Fruit fly (Drosophila melanogaster) whole organism, embryonic: Measurements from ENCODE around the gene Grik.
A peak's percentile ranks its signal among the peaks of the same experiment; 100 is the strongest.

Experiments
- Bdp1 ChIP-seq: fragments of 200-800 bp; sonication (Bioruptor generic); optimal IDR thresholded peaks from 3 replicates; lab custom pipeline; 2016; ENCODE audit warnings: missing biosample characterization, missing genetic modification characterization
- CG10366 ChIP-seq: fragments of 200-800 bp; sonication (Bioruptor generic); IDR thresholded peaks from 2 replicates; pipeline ENCODE4 v1.3.6; 2022; ENCODE audit warnings: missing biosample characterization, missing genetic modification characterization
- CG10565 ChIP-seq: fragments of 200-800 bp; sonication (Bioruptor generic); optimal IDR thresholded peaks from 3 replicates; lab custom pipeline; 2016; ENCODE audit warnings: missing biosample characterization, mild to moderate bottlenecking, missing genetic modification characterization
- CG13424 ChIP-seq: fragments of 200-800 bp; sonication (Bioruptor generic); optimal IDR thresholded peaks from 2 replicates; lab custom pipeline; 2019; ENCODE audit warnings: missing biosample characterization, mild to moderate bottlenecking, missing genetic modification characterization, moderate library complexity
- CG14667 ChIP-seq: fragments of 200-800 bp; sonication (Bioruptor generic); IDR thresholded peaks from 2 replicates; pipeline ENCODE4 v1.3.6; 2022; ENCODE audit warnings: missing biosample characterization, missing genetic modification characterization
- CG14860 ChIP-seq: fragments of 200-800 bp; sonication (Bioruptor generic); IDR thresholded peaks from 3 replicates; pipeline ENCODE4 v1.3.6; 2022; ENCODE audit warnings: missing biosample characterization, missing genetic modification characterization; ENCODE audit not compliant: partially characterized antibody
- CG15601 ChIP-seq: fragments of 200-800 bp; sonication (Bioruptor generic); optimal IDR thresholded peaks from 3 replicates; lab custom pipeline; 2019; ENCODE audit warnings: missing biosample characterization, mild to moderate bottlenecking, missing genetic modification characterization, moderate library complexity
- CG1602 ChIP-seq: fragments of 200-800 bp; sonication (Bioruptor generic); optimal IDR thresholded peaks from 3 replicates; lab custom pipeline; 2016; ENCODE audit warnings: missing biosample characterization, missing genetic modification characterization
- CG1603 ChIP-seq: fragments of 200-800 bp; sonication (Bioruptor generic); optimal IDR thresholded peaks from 2 replicates; lab custom pipeline; 2019; ENCODE audit warnings: missing biosample characterization, mild to moderate bottlenecking, missing genetic modification characterization, moderate library complexity
- CG17328 ChIP-seq: fragments of 200-800 bp; sonication (Bioruptor generic); IDR thresholded peaks from 2 replicates; pipeline ENCODE4 v1.3.6; 2022; ENCODE audit warnings: missing biosample characterization, missing genetic modification characterization
- CG30403 ChIP-seq: fragments of 200-800 bp; sonication (Bioruptor generic); optimal IDR thresholded peaks from 3 replicates; lab custom pipeline; 2016; ENCODE audit warnings: missing biosample characterization, missing genetic modification characterization
- CG34224 ChIP-seq: fragments of 200-800 bp; sonication (Bioruptor generic); IDR thresholded peaks from 3 replicates; pipeline ENCODE4 v1.3.6; 2022; ENCODE audit warnings: missing biosample characterization, missing genetic modification characterization; ENCODE audit not compliant: partially characterized antibody
- CG3726 ChIP-seq: fragments of 200-800 bp; sonication (Bioruptor generic); IDR thresholded peaks from 3 replicates; pipeline ENCODE4, ENCODE4 v1.3.6; 2022; ENCODE audit warnings: missing biosample characterization, missing genetic modification characterization
- CG4328 ChIP-seq: fragments of 200-800 bp; sonication (Bioruptor generic); optimal IDR thresholded peaks from 3 replicates; lab custom pipeline; 2017; ENCODE audit warnings: missing biosample characterization, missing genetic modification reagents, missing genetic modification characterization
- CG43689 ChIP-seq: fragments of 200-800 bp; sonication (Bioruptor generic); IDR thresholded peaks from 2 replicates; pipeline ENCODE4 v1.3.6; 2022; ENCODE audit warnings: missing biosample characterization, missing genetic modification characterization
- CG4707 ChIP-seq: fragments of 200-800 bp; sonication (Bioruptor generic); optimal IDR thresholded peaks from 2 replicates; lab custom pipeline; 2018; ENCODE audit warnings: missing biosample characterization, mild to moderate bottlenecking, missing genetic modification characterization, moderate library complexity
- CG6175 ChIP-seq: fragments of 200-800 bp; sonication (Bioruptor generic); IDR thresholded peaks from 3 replicates; pipeline ENCODE4 v1.3.6; 2022; ENCODE audit warnings: missing biosample characterization, missing genetic modification characterization
- CG6272 ChIP-seq: fragments of 200-800 bp; sonication (Bioruptor generic); IDR thresholded peaks from 2 replicates; pipeline ENCODE4 v1.3.6; 2022; ENCODE audit warnings: missing biosample characterization, missing genetic modification characterization
- CG6791 ChIP-seq: fragments of 200-800 bp; sonication (Bioruptor generic); IDR thresholded peaks from 3 replicates; pipeline ENCODE4 v1.3.6; 2022; ENCODE audit warnings: missing biosample characterization, missing genetic modification characterization; ENCODE audit not compliant: partially characterized antibody
- D19A ChIP-seq: fragments of 200-800 bp; optimal IDR thresholded peaks from 3 replicates; lab custom pipeline; 2019; ENCODE audit warnings: missing biosample characterization, mild to moderate bottlenecking, missing genetic modification characterization, moderate library complexity
- Doc2 ChIP-seq: fragments of 200-800 bp; sonication (Bioruptor generic); IDR thresholded peaks from 2 replicates; pipeline ENCODE4 v1.3.6; 2022; ENCODE audit warnings: missing biosample characterization, missing genetic modification characterization
- Dp ChIP-seq: fragments of 200-800 bp; sonication (Bioruptor generic); optimal IDR thresholded peaks from 2 replicates; lab custom pipeline; 2018; ENCODE audit warnings: missing biosample characterization, mild to moderate bottlenecking, missing genetic modification characterization, moderate library complexity
- ERR ChIP-seq: fragments of 200-800 bp; sonication (Bioruptor generic); optimal IDR thresholded peaks from 2 replicates; lab custom pipeline; 2016; ENCODE audit warnings: missing biosample characterization, missing genetic modification characterization
- Ets65A ChIP-seq: fragments of 200-800 bp; sonication (Bioruptor generic); peaks from one replicate; lab custom pipeline; 2016; ENCODE audit warnings: missing biosample characterization, missing genetic modification characterization
- Fer2 ChIP-seq: fragments of 200-800 bp; sonication (Bioruptor generic); optimal IDR thresholded peaks from 2 replicates; lab custom pipeline; 2018; ENCODE audit warnings: missing biosample characterization, mild to moderate bottlenecking, missing genetic modification characterization, moderate library complexity
- HLHmδ ChIP-seq: fragments of 200-800 bp; sonication (Bioruptor generic); optimal IDR thresholded peaks from 2 replicates; lab custom pipeline; 2018; ENCODE audit warnings: missing biosample characterization, mild to moderate bottlenecking, missing genetic modification characterization, moderate library complexity
- Hand ChIP-seq: fragments of 200-800 bp; sonication (Bioruptor generic); optimal IDR thresholded peaks from 2 replicates; lab custom pipeline; 2017; ENCODE audit warnings: mild to moderate bottlenecking, missing biosample characterization, missing genetic modification reagents, missing genetic modification characterization
- MBD-R2 ChIP-seq: fragments of 200-800 bp; sonication (Bioruptor generic); IDR thresholded peaks from 2 replicates; pipeline ENCODE4 v1.3.6; 2022; ENCODE audit warnings: missing biosample characterization, missing genetic modification characterization
- Nf-YC ChIP-seq: fragments of 200-800 bp; optimal IDR thresholded peaks from 3 replicates; lab custom pipeline; 2019; ENCODE audit warnings: missing biosample characterization, mild to moderate bottlenecking, missing genetic modification characterization, moderate library complexity
- Optix ChIP-seq: fragments of 200-800 bp; sonication (Bioruptor generic); IDR thresholded peaks from 3 replicates; pipeline ENCODE4 v1.3.6; 2022; ENCODE audit warnings: missing biosample characterization, missing genetic modification characterization
- Scr ChIP-seq: fragments of 200-800 bp; sonication (Bioruptor generic); IDR thresholded peaks from 2 replicates; pipeline ENCODE4 v1.3.6; 2022; ENCODE audit warnings: missing biosample characterization, missing genetic modification characterization; ENCODE audit not compliant: partially characterized antibody
- Sin3A ChIP-seq: fragments of >200 bp; optimal IDR thresholded peaks from 2 replicates; lab custom pipeline; 2018
- al ChIP-seq: fragments of 200-800 bp; sonication (Bioruptor generic); IDR thresholded peaks from 2 replicates; pipeline ENCODE4 v1.3.6; 2022; ENCODE audit warnings: missing biosample characterization, missing genetic modification characterization
- amos ChIP-seq: fragments of 200-800 bp; sonication (Bioruptor generic); IDR thresholded peaks from 2 replicates; pipeline ENCODE4 v1.3.6; 2022; ENCODE audit warnings: missing biosample characterization, missing genetic modification characterization; ENCODE audit not compliant: partially characterized antibody
- ato ChIP-seq: fragments of 200-800 bp; sonication (Bioruptor generic); IDR thresholded peaks from 2 replicates; pipeline ENCODE4 v1.3.6; 2022; ENCODE audit warnings: missing biosample characterization, missing genetic modification characterization; ENCODE audit not compliant: partially characterized antibody
- bbx ChIP-seq: fragments of 200-800 bp; sonication (Bioruptor generic); IDR thresholded peaks from 2 replicates; pipeline ENCODE4 v1.3.6; 2022; ENCODE audit warnings: missing biosample characterization, missing genetic modification characterization; ENCODE audit not compliant: partially characterized antibody
- bcd ChIP-seq: fragments of 200-800 bp; sonication (Bioruptor generic); optimal IDR thresholded peaks from 2 replicates; lab custom pipeline; 2017; ENCODE audit warnings: missing biosample characterization, mild to moderate bottlenecking, missing genetic modification characterization
- dmrt11E ChIP-seq: fragments of 200-800 bp; sonication (Bioruptor generic); optimal IDR thresholded peaks from 3 replicates; lab custom pipeline; 2018; ENCODE audit warnings: missing biosample characterization, mild to moderate bottlenecking, missing genetic modification characterization, moderate library complexity
- dmrt99B ChIP-seq: fragments of 200-800 bp; sonication (Bioruptor generic); optimal IDR thresholded peaks from 2 replicates; lab custom pipeline; 2018; ENCODE audit warnings: missing biosample characterization, mild to moderate bottlenecking, missing genetic modification characterization, moderate library complexity
- dpn ChIP-seq, 2 experiments: fragments of 200-800 bp; sonication (Bioruptor generic); optimal IDR thresholded peaks; 3 replicates each; lab custom pipeline; 2016; ENCODE audit warnings: missing biosample characterization in 2 of 2, missing genetic modification characterization in 2 of 2
- fd96Cb ChIP-seq: fragments of 200-800 bp; sonication (Bioruptor generic); optimal IDR thresholded peaks from 2 replicates; lab custom pipeline; 2018; ENCODE audit warnings: missing biosample characterization, mild to moderate bottlenecking, missing genetic modification characterization, moderate library complexity
- kah ChIP-seq: fragments of 200-800 bp; sonication (Bioruptor generic); optimal IDR thresholded peaks from 2 replicates; lab custom pipeline; 2018; ENCODE audit warnings: missing biosample characterization, mild to moderate bottlenecking, missing genetic modification characterization
- kay ChIP-seq: fragments of 200-800 bp; sonication (Bioruptor generic); optimal IDR thresholded peaks from 2 replicates; lab custom pipeline; 2016; ENCODE audit warnings: missing biosample characterization, missing genetic modification characterization
- lov ChIP-seq, 2 experiments: fragments of 200-800 bp in 1 of 2; fragments of >200 bp in 1 of 2; sonication (Bioruptor generic) in 1 of 2; IDR thresholded peaks in 1 of 2; optimal IDR thresholded peaks in 1 of 2; 2 replicates in 1 of 2; 3 replicates in 1 of 2; pipeline versions ENCODE4 v1.3.6 to Lab custom; 2017 to 2022; ENCODE audit warnings: missing biosample characterization in 1 of 2, missing genetic modification characterization in 1 of 2
- mld ChIP-seq: fragments of 200-800 bp; sonication (Bioruptor generic); IDR thresholded peaks from 3 replicates; pipeline ENCODE4 v1.3.6; 2022; ENCODE audit warnings: missing biosample characterization, missing genetic modification characterization; ENCODE audit not compliant: partially characterized antibody
- sisA ChIP-seq: fragments of 200-800 bp; sonication (Bioruptor generic); IDR thresholded peaks from 2 replicates; pipeline ENCODE4 v1.3.6; 2022; ENCODE audit warnings: missing biosample characterization, missing genetic modification characterization
- tna ChIP-seq: fragments of 200-800 bp; sonication (Bioruptor generic); IDR thresholded peaks from 2 replicates; pipeline ENCODE4 v1.3.6; 2022; ENCODE audit warnings: missing biosample characterization, missing genetic modification characterization; ENCODE audit not compliant: partially characterized antibody
- zen ChIP-seq: fragments of 200-800 bp; sonication (Bioruptor generic); optimal IDR thresholded peaks from 3 replicates; lab custom pipeline; 2018; ENCODE audit warnings: missing biosample characterization, mild to moderate bottlenecking, missing genetic modification characterization, moderate library complexity

The Grik gene

DNA sequence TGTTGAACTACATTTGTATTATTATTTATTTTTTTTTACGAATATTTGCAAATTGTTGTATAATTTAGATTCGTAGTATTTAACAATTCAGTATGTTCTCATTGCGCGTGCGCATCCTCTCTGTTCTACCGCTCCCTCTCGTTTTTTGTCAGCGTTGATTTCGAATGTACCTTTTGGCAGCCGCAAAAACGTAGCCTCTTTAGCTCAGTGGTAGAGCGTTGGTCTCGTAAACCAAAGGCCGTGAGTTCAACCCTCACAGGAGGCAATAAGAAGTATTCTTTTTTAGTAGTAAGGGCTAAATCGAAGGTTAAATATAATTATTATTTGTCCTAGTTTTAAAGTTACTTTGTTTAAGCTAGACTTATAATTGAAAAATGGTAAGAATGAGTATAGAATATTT is 11.3 kb upstream of the Grik start (continued):
- TF ChIP-seq Scr (GFP tag; lab: Robert Waterston, UW): 0 out of 2 replicates have a peak, but pooled peaks have one; percentile 53
- peak; percentile 75; the same call in 2 of the 3 replicates for TF ChIP-seq CG6791 (GFP tag; lab: Robert Waterston, UW)
- TF ChIP-seq Doc2 (GFP tag; lab: Robert Waterston, UW): no peak
- no peak for TF ChIP-seq kay
- no peak for TF ChIP-seq CG15601 (tag; lab: Kevin White, UChicago)
- TF ChIP-seq mld (GFP tag; lab: Robert Waterston, UW): no peak
- no peak for TF ChIP-seq Nf-YC (tag; lab: Kevin White, UChicago)
- TF ChIP-seq dmrt11E (tag; lab: Kevin White, UChicago): no peak
- no peak for TF ChIP-seq dmrt99B
- no peak for TF ChIP-seq dpn (GFP tag; optimal IDR thresholded peaks at IDR 0.05; lab: Kevin White, UChicago)
- no peak; the same call in 1 of the 2 replicates for TF ChIP-seq tna (GFP tag; lab: Robert Waterston, UW)
- no peak for TF ChIP-seq CG43689 (GFP tag; lab: Robert Waterston, UW)

DNA sequence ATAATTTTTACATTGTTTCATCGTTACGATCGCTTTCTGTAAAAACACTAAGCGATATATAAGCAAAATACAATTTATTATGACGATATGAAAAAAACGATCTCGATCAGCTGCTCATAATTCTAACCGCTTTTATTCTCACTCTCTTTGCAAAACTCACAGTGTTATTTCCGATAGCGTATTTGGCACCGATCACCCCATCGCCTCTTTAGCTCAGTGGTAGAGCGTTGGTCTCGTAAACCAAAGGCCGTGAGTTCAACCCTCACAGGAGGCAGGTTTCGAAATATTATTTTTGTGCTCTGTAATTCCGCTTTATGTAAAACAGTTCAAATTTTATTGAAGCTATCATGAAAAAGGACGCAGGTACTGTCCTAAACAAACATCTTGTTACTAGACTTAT is 10.8 kb upstream of the Grik start:
- TF ChIP-seq Bdp1 (GFP tag; lab: Kevin White, UChicago) (peak; percentile 95), CG10565 (GFP tag; lab: Kevin White, UChicago) (no peak), zen (tag; lab: Kevin White, UChicago) (no peak), Optix (GFP tag; lab: Robert Waterston, UW) (no peak), CG14860 (peak; percentile 31; the same call in 1 of the 3 replicates), CG1602 (no peak), kah (GFP tag; lab: Kevin White, UChicago) (no peak), Doc2 (GFP tag; lab: Robert Waterston, UW) (no peak), lov (optimal IDR thresholded peaks at IDR 0.05; lab: Kevin White, UChicago) (no peak), lov (GFP tag; IDR thresholded peaks at IDR 0.05; lab: Robert Waterston, UW) (no peak), CG30403 (no peak), CG4328 (GFP tag; lab: Kevin White, UChicago) (no peak), Ets65A (GFP tag; lab: Kevin White, UChicago) (no peak), CG17328 (GFP tag; lab: Robert Waterston, UW) (no peak), CG1603 (tag; lab: Kevin White, UChicago) (no peak), D19A (no peak), ato (peak; percentile 48), CG34224 (GFP tag; lab: Robert Waterston, UW) (no peak), CG4707 (GFP tag; lab: Kevin White, UChicago) (no peak), ERR (GFP tag; lab: Kevin White, UChicago) (no peak), Fer2 (tag; lab: Kevin White, UChicago) (no peak), CG6272 (GFP tag; lab: Robert Waterston, UW) (no peak), CG14667 (GFP tag; lab: Robert Waterston, UW) (no peak), Hand (GFP tag; lab: Kevin White, UChicago) (no peak), mld (GFP tag; lab: Robert Waterston, UW) (peak; percentile 81), CG3726 (GFP tag; lab: Robert Waterston, UW) (no peak), amos (GFP tag; lab: Robert Waterston, UW) (peak; percentile 75; the same call in 1 of the 2 replicates), CG10366 (GFP tag; lab: Robert Waterston, UW) (no peak), Sin3A (lab: Kevin White, UChicago) (no peak), sisA (GFP tag; lab: Robert Waterston, UW) (no peak), CG13424 (tag; lab: Kevin White, UChicago) (no peak), bbx (GFP tag; lab: Robert Waterston, UW) (peak; percentile 67; the same call in 1 of the 2 replicates), CG6175 (no peak), Dp (GFP tag; lab: Kevin White, UChicago) (no peak), al (GFP tag; lab: Robert Waterston, UW) (no peak), bcd (GFP tag; lab: Kevin White, UChicago) (no peak), fd96Cb (tag; lab: Kevin White, UChicago) (no peak), HLHmδ (GFP tag; lab: Kevin White, UChicago) (no peak), MBD-R2 (GFP tag; lab: Robert Waterston, UW) (no peak)
